Fruit fly (Drosophila melanogaster): ENCODE measurements around the gene nej.
A peak's percentile ranks its signal among the peaks of the same experiment; 100 is the strongest.

Gene nej

dm6 chrX:9646022-9646421, 40.8 kb downstream of the nej start (continued):
- TF ChIP-seq insv (GFP tag; optimal IDR thresholded peaks at IDR 0.05) (peak; percentile 53 to 67), CG8089 (GFP tag; optimal IDR thresholded peaks at IDR 0.05) (peak; percentile 97), CG5953 (GFP tag; IDR thresholded peaks at IDR 0.05) (peak; percentile 94), D19B (GFP tag; optimal IDR thresholded peaks at IDR 0.05) (peak; percentile 79), CG42726 (GFP tag; IDR thresholded peaks at IDR 0.05; ENCODE audit: partially characterized antibody) (no peak), HLH3B (GFP tag; IDR thresholded peaks at IDR 0.05) (peak; percentile 98), hkb (optimal IDR thresholded peaks at IDR 0.05) (no peak), hkb (GFP tag; IDR thresholded peaks at IDR 0.05) (peak; percentile 99), CG4328 (GFP tag; optimal IDR thresholded peaks at IDR 0.05) (peak; percentile 91), Hr3 (GFP tag; optimal IDR thresholded peaks at IDR 0.05) (peak; percentile 95), sisA (GFP tag; IDR thresholded peaks at IDR 0.05) (peak; percentile 97), CG18619 (GFP tag; optimal IDR thresholded peaks at IDR 0.05) (peak; percentile 94), CG12219 (GFP tag; optimal IDR thresholded peaks at IDR 0.05) (peak; percentile 96), CG11695 (GFP tag; IDR thresholded peaks at IDR 0.05) (peak; percentile 96), unpg (GFP tag; optimal IDR thresholded peaks at IDR 0.05) (peak; percentile 97), ind (GFP tag; optimal IDR thresholded peaks at IDR 0.05) (peak; percentile 97), CG10209 (GFP tag; optimal IDR thresholded peaks at IDR 0.05) (peak; percentile 96), tin (GFP tag; optimal IDR thresholded peaks at IDR 0.05) (peak; percentile 98), CG10959 (GFP tag; IDR thresholded peaks at IDR 0.05) (peak; percentile 94), CG4707 (GFP tag; optimal IDR thresholded peaks at IDR 0.05) (peak; percentile 90), psq (GFP tag; optimal IDR thresholded peaks at IDR 0.05) (peak; percentile 85), tgo (GFP tag; IDR thresholded peaks at IDR 0.05) (peak; percentile 97), CG17802 (tag; optimal IDR thresholded peaks at IDR 0.05) (peak; percentile 88), CG34376 (GFP tag; optimal IDR thresholded peaks at IDR 0.05) (peak; percentile 81), CG8478 (optimal IDR thresholded peaks at IDR 0.05) (no peak), CG4820 (GFP tag; optimal IDR thresholded peaks at IDR 0.05) (peak; percentile 97), vnd (GFP tag; IDR thresholded peaks at IDR 0.05; ENCODE audit: partially characterized antibody) (no peak), salm (tag; optimal IDR thresholded peaks at IDR 0.05) (peak; percentile 95), CG3407 (GFP tag; optimal IDR thresholded peaks at IDR 0.05) (peak; percentile 94), CG1024 (GFP tag; IDR thresholded peaks at IDR 0.05) (peak; percentile 95), Ada2b (GFP tag; IDR thresholded peaks at IDR 0.05) (peak; percentile 97), HHEX (GFP tag; optimal IDR thresholded peaks at IDR 0.05) (peak; percentile 97), CG32772 (GFP tag; IDR thresholded peaks at IDR 0.05) (peak; percentile 97), Sox102F (GFP tag; optimal IDR thresholded peaks at IDR 0.05) (peak; percentile 97), bbx (GFP tag; IDR thresholded peaks at IDR 0.05; ENCODE audit: partially characterized antibody) (no peak), CTCF (GFP tag; optimal IDR thresholded peaks at IDR 0.05) (peak; percentile 70), vfl (GFP tag; optimal IDR thresholded peaks at IDR 0.05) (peak; percentile 89), CrebB (tag; optimal IDR thresholded peaks at IDR 0.05) (peak; percentile 93), CG12155 (GFP tag; optimal IDR thresholded peaks at IDR 0.05) (peak; percentile 93), Poxn (GFP tag; IDR thresholded peaks at IDR 0.05) (peak; percentile 79), H2.0 (GFP tag; IDR thresholded peaks at IDR 0.05) (peak; percentile 96), Hr78 (GFP tag; optimal IDR thresholded peaks at IDR 0.05) (peak in 1 of 2 experiments; percentile 90), CkIIα-i1 (GFP tag; IDR thresholded peaks at IDR 0.05) (peak; percentile 85), vvl (GFP tag; IDR thresholded peaks at IDR 0.05) (peak; percentile 99), CG10274 (GFP tag; optimal IDR thresholded peaks at IDR 0.05) (peak; percentile 90), sima (GFP tag; optimal IDR thresholded peaks at IDR 0.05) (peak; percentile 88), CG11085 (GFP tag; IDR thresholded peaks at IDR 0.05) (peak; percentile 92), chn (GFP tag; optimal IDR thresholded peaks at IDR 0.05) (peak; percentile 98), gro (GFP tag; optimal IDR thresholded peaks at IDR 0.05) (peak; percentile 93), CG12769 (tag; optimal IDR thresholded peaks at IDR 0.05) (peak; percentile 93), CG10565 (GFP tag; optimal IDR thresholded peaks at IDR 0.05) (peak; percentile 93), CG9797 (GFP tag; optimal IDR thresholded peaks at IDR 0.05) (peak; percentile 53)

All from whole organism, embryonic.